Fruit fly (Drosophila melanogaster): ENCODE data around the gene RpS19b.

- peak; percentile 97 to 98 for TF ChIP-seq CTCF (optimal IDR thresholded peaks at IDR 0.05)
- TF ChIP-seq CG8478 (optimal IDR thresholded peaks at IDR 0.05) = no peak
These were observed 42.4 kb downstream of the RpS19b start, which contains the start of gene TfIIA-S for dm6 chr3R:23890886-23891285.
